Fruit fly (Drosophila melanogaster): ENCODE data around the gene acs.

acs gene

DNA sequence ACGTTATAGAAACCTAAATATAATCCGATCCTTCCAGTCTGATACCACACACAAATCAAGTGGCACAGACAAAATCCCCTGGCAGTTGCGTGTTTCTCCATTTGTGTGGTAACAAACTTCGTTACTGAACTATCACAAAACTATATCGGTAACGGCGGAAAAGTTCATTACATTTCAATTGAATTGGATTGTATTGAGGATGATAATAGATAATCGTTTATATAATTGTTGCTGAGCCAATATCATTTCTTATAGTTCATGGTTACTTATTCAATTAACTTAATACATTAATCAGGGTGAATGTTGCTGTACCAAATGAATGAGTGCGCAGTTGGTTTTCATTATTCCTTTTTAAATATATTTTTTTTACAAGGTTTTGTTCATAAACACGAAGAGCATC is 51.9 kb downstream of the acs start, which contains the start of gene Grl62b:
Gene Grl62b (minus strand): TSS at position 101 of the 400 bp plus-strand sequence.
- TF ChIP-seq HLH106 (tag; optimal IDR thresholded peaks at IDR 0.05) (no peak), Hr83 (GFP tag; optimal IDR thresholded peaks at IDR 0.05; ENCODE audit: poor library complexity, severe bottlenecking) (no peak), Jra (GFP tag; optimal IDR thresholded peaks at IDR 0.05) (no peak), tai (GFP tag; optimal IDR thresholded peaks at IDR 0.05) (no peak), woc (GFP tag; optimal IDR thresholded peaks at IDR 0.05) (no peak), dmrt93B (GFP tag; optimal IDR thresholded peaks at IDR 0.05) (no peak), CrebA (GFP tag; optimal IDR thresholded peaks at IDR 0.05; ENCODE audit: borderline replicate concordance) (no peak), Myc (optimal IDR thresholded peaks at IDR 0.05) (no peak), jim (GFP tag; optimal IDR thresholded peaks at IDR 0.05) (no peak), N (GFP tag; optimal IDR thresholded peaks at IDR 0.05) (no peak), dl (GFP tag; optimal IDR thresholded peaks at IDR 0.05; ENCODE audit: insufficient read depth in 1 of 2, partially characterized antibody in 2 of 2) (no peak), Hnf4 (GFP tag; optimal IDR thresholded peaks at IDR 0.05) (no peak), Hr78 (GFP tag; optimal IDR thresholded peaks at IDR 0.05) (no peak), h (GFP tag; optimal IDR thresholded peaks at IDR 0.05) (no peak), sv (GFP tag; optimal IDR thresholded peaks at IDR 0.05) (no peak)

Measured in whole organism, wandering third instar larva.